Fruit fly (Drosophila melanogaster) whole organism, embryonic: ENCODE measurements around the gene CG14341.
A peak's percentile ranks its signal among the peaks of the same experiment; 100 is the strongest.

Experiments used
- CG15601 ChIP-seq: fragments of 200-800 bp; sonication (Bioruptor generic); optimal IDR thresholded peaks from 3 replicates; lab custom pipeline; 2019; ENCODE audit warnings: missing biosample characterization, mild to moderate bottlenecking, missing genetic modification characterization, moderate library complexity
- CG7357 ChIP-seq: fragments of 200-800 bp; sonication (Bioruptor generic); IDR thresholded peaks from 3 replicates; pipeline ENCODE4 v1.3.6; 2022; ENCODE audit warnings: missing biosample characterization, missing genetic modification characterization
- CTCF ChIP-seq: fragments of 200-800 bp; sonication (Bioruptor generic); optimal IDR thresholded peaks from 2 replicates; lab custom pipeline; 2017; ENCODE audit warnings: missing biosample characterization, mild to moderate bottlenecking, missing genetic modification characterization, moderate library complexity
- Dp ChIP-seq: fragments of 200-800 bp; sonication (Bioruptor generic); optimal IDR thresholded peaks from 2 replicates; lab custom pipeline; 2018; ENCODE audit warnings: missing biosample characterization, mild to moderate bottlenecking, missing genetic modification characterization, moderate library complexity
- HLHmδ ChIP-seq: fragments of 200-800 bp; sonication (Bioruptor generic); optimal IDR thresholded peaks from 2 replicates; lab custom pipeline; 2018; ENCODE audit warnings: missing biosample characterization, mild to moderate bottlenecking, missing genetic modification characterization, moderate library complexity
- Nf-YA ChIP-seq: fragments of 200-800 bp; sonication (Bioruptor generic); IDR thresholded peaks from 2 replicates; pipeline ENCODE4 v1.3.6; 2022; ENCODE audit warnings: missing biosample characterization, missing genetic modification characterization
- chif ChIP-seq, 2 experiments: fragments of 200-800 bp; sonication (Bioruptor generic); optimal IDR thresholded peaks; 3 replicates each; lab custom pipeline; 2016; ENCODE audit warnings: missing biosample characterization in 2 of 2, missing genetic modification characterization in 2 of 2
- tio ChIP-seq: fragments of 200-800 bp; sonication (Bioruptor generic); optimal IDR thresholded peaks from 2 replicates; lab custom pipeline; 2017; ENCODE audit warnings: missing biosample characterization, missing genetic modification characterization, inconsistent platforms

- TF ChIP-seq HLHmδ (GFP tag; lab: Kevin White, UChicago), result peak; percentile 33
- peak; percentile 63 for TF ChIP-seq CG7357 (GFP tag; lab: Robert Waterston, UW)
- TF ChIP-seq tio (GFP tag; lab: Kevin White, UChicago), result peak; percentile 51
- TF ChIP-seq CG15601 (tag; lab: Kevin White, UChicago), result no peak
- no peak for TF ChIP-seq CTCF (GFP tag; lab: Kevin White, UChicago)
- TF ChIP-seq Dp, result no peak
- peak; percentile 79 for TF ChIP-seq Nf-YA (GFP tag; lab: Robert Waterston, UW)
- peak in 1 of 2 experiments; percentile 65 for TF ChIP-seq chif (GFP tag; optimal IDR thresholded peaks at IDR 0.05; lab: Kevin White, UChicago)
Observed at dm6 chr2L:1118880-1119809, 47.2 kb upstream of the CG14341 start.
